Worm (Caenorhabditis elegans): Measurements from ENCODE around the gene tag-294.

ce11 chrX:5763904-5764303 lies 712 bp upstream of the tag-294 start:
- no peak for TF ChIP-seq ztf-25 (GFP tag; IDR thresholded peaks at IDR 0.05)
- no peak for TF ChIP-seq F10E7.11 (tag; optimal IDR thresholded peaks at IDR 0.05)
- TF ChIP-seq pbrm-1 (GFP tag; IDR thresholded peaks at IDR 0.05), result no peak
- TF ChIP-seq him-1 (tag; optimal IDR thresholded peaks at IDR 0.05), result no peak
